Fruit fly (Drosophila melanogaster) ovary, adult (tissue): ENCODE data around the gene mael.
A peak's percentile ranks its signal among the peaks of the same experiment; 100 is the strongest.
"Not testable (repeated sequence)": the region's sequence is repeated elsewhere in the genome, so short reads cannot be mapped to it uniquely, and the experiment has no call there.

Experiments
- CG17801 ChIP-seq: fragments of 200-800 bp; optimal IDR thresholded peaks from 2 replicates; lab custom pipeline; 2019; ENCODE audit warnings: missing biosample characterization, mild to moderate bottlenecking, missing genetic modification characterization, moderate library complexity; ENCODE audit not compliant: partially characterized antibody

The mael gene

DNA sequence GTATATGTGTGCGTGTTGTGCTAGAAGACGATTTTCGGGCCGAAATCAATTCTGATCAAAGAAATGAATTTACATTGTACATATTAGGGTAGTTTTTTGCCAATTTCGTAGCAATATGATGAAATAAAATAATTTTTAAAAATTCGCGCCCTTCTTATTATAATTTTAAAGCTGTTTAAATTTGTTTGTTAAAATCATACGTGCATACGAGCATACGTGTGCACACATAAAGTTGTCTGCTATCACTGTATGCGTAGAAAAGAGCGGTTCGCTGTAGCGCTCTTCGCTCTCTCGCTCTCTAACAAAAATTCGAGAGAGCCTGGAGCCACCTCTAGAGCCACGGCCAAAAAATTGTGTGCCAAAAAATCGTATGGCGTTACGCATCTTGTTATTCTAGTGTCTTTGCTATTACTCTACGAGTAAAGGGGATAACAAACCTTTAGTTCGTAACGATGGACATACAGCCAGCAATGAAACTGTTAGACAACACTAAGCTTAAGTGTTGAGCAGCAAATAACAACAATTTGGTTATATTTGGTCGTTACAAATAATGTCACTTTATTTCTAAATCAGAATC is at the start of gene mael:
mael (plus strand) TSS at position 510 of the 577 bp plus-strand sequence.
- TF ChIP-seq CG17801 (GFP tag; lab: Kevin White, UChicago) = not testable (repeated sequence)

DNA sequence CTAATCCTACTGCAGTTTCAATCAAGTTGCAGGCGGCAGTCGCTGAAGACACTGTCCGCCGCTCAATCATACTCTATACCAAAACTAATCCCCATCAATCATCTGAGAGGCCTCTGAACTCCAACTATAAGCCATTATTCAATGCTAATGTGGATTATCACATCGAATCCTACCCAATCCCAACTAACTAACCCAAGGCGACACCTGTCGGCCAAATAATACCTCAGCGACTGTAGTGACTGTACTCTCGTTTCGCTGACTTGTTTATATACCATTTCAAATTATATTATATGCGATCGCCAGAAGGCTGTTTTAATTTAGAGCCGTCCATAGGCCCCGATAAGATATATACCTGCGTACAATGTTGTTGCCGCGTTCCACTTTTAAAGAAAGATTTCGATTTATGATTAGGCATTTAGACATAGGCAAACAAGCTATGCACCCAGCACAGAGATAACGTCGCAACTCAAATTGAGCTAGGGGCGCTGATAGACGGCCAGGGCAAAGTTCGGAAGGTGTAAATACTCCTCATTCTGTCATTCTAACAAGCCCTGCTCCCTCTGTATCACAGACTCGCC is 49.2 kb upstream of the mael start:
- no peak for TF ChIP-seq CG17801 (GFP tag; lab: Kevin White, UChicago)

DNA sequence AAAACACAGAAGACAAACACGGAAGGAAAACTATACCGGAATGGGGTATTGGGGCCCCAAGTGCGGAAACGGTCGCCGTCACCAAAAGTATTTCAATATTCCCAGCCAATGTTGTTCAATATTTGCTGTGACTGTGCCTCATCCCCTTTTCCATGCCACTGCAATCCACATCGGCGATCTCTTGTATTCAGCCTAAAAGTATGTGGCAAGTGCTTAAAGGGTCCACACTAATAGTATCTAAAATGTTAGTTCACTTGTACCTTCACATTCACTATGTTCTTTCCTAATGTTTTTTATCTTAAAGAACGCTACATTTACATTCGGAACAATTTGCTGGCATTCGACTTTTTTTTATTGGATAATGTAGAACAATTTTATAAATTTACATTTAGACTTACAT is 40.1 kb upstream of the mael start:
- no peak for TF ChIP-seq CG17801 (GFP tag; lab: Kevin White, UChicago)

dm6 chr3L:22686987-22687386 is 34.0 kb upstream of the mael start, which contains the start of the genes CG14455 and CG14456:
TSS of gene CG14455 (minus strand) at chr3L:22687087.
TSS of gene CG14456 (plus strand) at chr3L:22687222.
- TF ChIP-seq CG17801 (GFP tag; lab: Kevin White, UChicago) = no peak

DNA sequence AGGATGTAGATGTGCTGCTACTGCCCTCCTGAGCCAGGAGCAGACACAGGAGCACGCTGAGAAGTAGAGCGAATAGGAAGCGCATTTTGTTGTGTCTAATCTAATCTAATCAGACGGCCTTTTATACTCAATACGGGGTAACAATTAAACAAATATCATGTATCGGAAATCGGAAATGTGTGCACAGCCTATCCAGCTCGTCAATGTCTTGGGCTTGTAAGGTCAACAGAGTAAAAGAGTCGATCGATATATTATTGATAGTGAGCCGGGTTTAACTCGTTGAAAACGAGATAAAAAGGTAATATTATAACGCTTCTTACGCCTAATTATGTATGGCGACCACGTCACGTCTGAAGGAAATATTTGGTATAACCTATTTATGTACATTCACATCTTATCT is 28.6 kb upstream of the mael start, which contains the start of gene CG14454:
CG14454 (minus strand) TSS at position 101 of the 400 bp plus-strand sequence.
- not testable (repeated sequence) for TF ChIP-seq CG17801 (GFP tag; lab: Kevin White, UChicago)

- TF ChIP-seq CG17801 (GFP tag; lab: Kevin White, UChicago) = no peak
Measured at dm6 chr3L:22693712-22694111, 27.3 kb upstream of the mael start, which contains the start of the genes CG12546 and CG14453. TSS of gene CG12546 (minus strand) at chr3L:22693812. TSS of gene CG14453 (plus strand) at chr3L:22694083.

- no peak for TF ChIP-seq CG17801 (GFP tag; lab: Kevin White, UChicago)
Measured at dm6 chr3L:22695653-22696052, 25.4 kb upstream of the mael start, which contains the start of gene CG14452. TSS of gene CG14452 (plus strand) at chr3L:22695953.

DNA sequence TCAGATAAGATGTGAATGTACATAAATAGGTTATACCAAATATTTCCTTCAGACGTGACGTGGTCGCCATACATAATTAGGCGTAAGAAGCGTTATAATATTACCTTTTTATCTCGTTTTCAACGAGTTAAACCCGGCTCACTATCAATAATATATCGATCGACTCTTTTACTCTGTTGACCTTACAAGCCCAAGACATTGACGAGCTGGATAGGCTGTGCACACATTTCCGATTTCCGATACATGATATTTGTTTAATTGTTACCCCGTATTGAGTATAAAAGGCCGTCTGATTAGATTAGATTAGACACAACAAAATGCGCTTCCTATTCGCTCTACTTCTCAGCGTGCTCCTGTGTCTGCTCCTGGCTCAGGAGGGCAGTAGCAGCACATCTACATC is 24.1 kb upstream of the mael start, which contains the start of gene CG32453:
CG32453 (plus strand) TSS at position 301 of the 400 bp plus-strand sequence.
- not testable (repeated sequence) for TF ChIP-seq CG17801 (GFP tag; lab: Kevin White, UChicago)

- no peak for TF ChIP-seq CG17801 (GFP tag; lab: Kevin White, UChicago)
Measured at dm6 chr3L:22699133-22699532, 21.9 kb upstream of the mael start, which contains the start of gene CG45116. TSS of gene CG45116 (plus strand) at chr3L:22699433.

dm6 chr3L:22711855-22712254 is 9.1 kb upstream of the mael start, which contains the start of gene CG11370:
TSS of gene CG11370 (plus strand) at chr3L:22712155.
- no peak for TF ChIP-seq CG17801 (GFP tag; lab: Kevin White, UChicago)

dm6 chr3L:22713605-22714004 is 7.4 kb upstream of the mael start:
- TF ChIP-seq CG17801 (GFP tag; lab: Kevin White, UChicago) = no peak

DNA sequence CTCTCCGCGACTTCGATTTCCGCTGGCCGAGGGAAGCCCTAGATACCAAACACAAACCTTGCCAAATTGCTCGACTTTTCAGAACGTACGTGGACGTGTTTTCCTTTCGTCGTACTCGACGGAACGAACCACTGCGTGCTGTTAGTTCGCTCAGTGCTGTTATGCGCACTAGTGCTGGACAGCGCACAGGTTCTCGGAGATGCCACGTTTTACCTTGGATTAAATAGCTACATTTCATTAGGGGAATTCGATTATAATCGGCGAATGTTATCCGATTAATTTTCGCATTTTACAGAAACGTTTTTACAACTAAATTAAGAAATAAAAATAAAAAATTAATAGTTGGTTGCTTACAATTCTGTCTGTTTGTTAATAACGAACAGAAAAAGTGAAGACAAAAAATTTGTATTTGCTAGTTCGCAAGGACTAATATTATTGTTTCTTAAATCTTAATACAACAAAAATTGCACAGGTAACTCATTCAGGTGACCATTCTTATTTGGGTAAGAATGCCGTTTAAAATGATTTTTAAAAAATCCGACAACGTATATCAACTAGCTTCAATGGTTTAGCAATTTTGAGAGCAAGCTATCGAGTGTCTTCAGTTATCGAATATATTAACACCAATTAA is 3.8 kb upstream of the mael start, which contains the start of the genes ArfGAP3 and CG32452:
ArfGAP3 (minus strand) TSS at position 441 of the 631 bp plus-strand sequence.
CG32452 (plus strand) TSS at position 592 of the 631 bp plus-strand sequence.
- peak; percentile 67 for TF ChIP-seq CG17801 (GFP tag; lab: Kevin White, UChicago)

- TF ChIP-seq CG17801 (GFP tag; lab: Kevin White, UChicago) = no peak
Measured at dm6 chr3L:22721991-22722390, 988 bp downstream of the mael start, which contains the start of gene CG14451. TSS of gene CG14451 (minus strand) at chr3L:22722091.

- TF ChIP-seq CG17801 (GFP tag; lab: Kevin White, UChicago) = no peak
Measured at dm6 chr3L:22724046-22724771, 3.2 kb downstream of the mael start.
